Worm (Caenorhabditis elegans) whole organism, early embryonic: ENCODE results near the gene F25B5.3.

ENCODE experiments used
- ama-1 ChIP-seq: fragments of 150-350 bp; optimal IDR thresholded peaks from 2 replicates; lab custom pipeline; 2014
- ceh-13 ChIP-seq: fragments of 200-800 bp; sonication (Bioruptor generic); optimal IDR thresholded peaks from 2 replicates; lab custom pipeline; 2018; ENCODE audit warnings: mild to moderate bottlenecking, missing genetic modification characterization, missing compliant biosample characterization
- ceh-36 ChIP-seq: sonication (generic microtip); optimal IDR thresholded peaks from 2 replicates; lab custom pipeline; 2016; ENCODE audit warnings: missing genetic modification characterization, inconsistent platforms, missing compliant biosample characterization
- flt-1 ChIP-seq: fragments of 200-800 bp; sonication (Bioruptor generic); IDR thresholded peaks from 2 replicates; pipeline ENCODE4 v1.3.6; 2022; ENCODE audit warnings: missing genetic modification characterization, missing compliant biosample characterization
- pes-1 ChIP-seq: fragments of 200-800 bp; sonication (Bioruptor generic); IDR thresholded peaks from 2 replicates; pipeline ENCODE4 v1.3.6; 2022; ENCODE audit warnings: missing genetic modification reagents, missing genetic modification characterization, missing compliant biosample characterization
- sea-1 ChIP-seq: fragments of 200-800 bp; sonication (Bioruptor generic); conservative IDR thresholded peaks from 2 replicates; pipeline ENCODE4 v1.3.6; 2022; ENCODE audit warnings: missing genetic modification characterization, missing compliant biosample characterization

ce11 chrIII:5942104-5942503 lies 6.6 kb upstream of the F25B5.3 start:
- TF ChIP-seq ama-1 (lab: Kevin White, UChicago) (no peak), ceh-13 (GFP tag; lab: Kevin White, UChicago) (no peak), ceh-36 (no peak), sea-1 (GFP tag; lab: Robert Waterston, UW) (no peak), pes-1 (no peak), flt-1 (GFP tag; lab: Robert Waterston, UW) (no peak)
